Worm (Caenorhabditis elegans): ENCODE measurements around the gene clec-82.

The clec-82 gene

DNA sequence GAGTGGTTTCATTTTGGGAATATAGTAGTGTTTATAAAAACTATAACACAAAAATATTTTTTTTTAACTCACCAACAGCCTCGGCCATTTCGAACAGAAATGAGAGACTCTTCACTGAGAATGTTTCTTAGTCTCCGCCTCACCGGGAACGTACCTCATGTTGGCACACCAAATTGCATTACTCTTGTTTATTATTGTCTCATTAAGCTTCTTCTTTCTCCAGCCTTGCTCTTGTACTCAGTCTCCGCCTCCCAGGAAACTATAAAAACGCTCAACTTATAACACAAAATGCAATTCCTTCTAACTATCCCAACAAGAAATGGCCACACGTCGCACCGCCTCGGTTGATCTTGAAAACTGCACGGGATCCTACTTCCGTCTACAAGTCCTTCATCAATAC is 2.9 kb upstream of the clec-82 start, which contains the start of the genes Y54G2A.48 and pudl-1:
Gene Y54G2A.48, minus strand, starts transcription at position 101 of the 400 bp plus-strand sequence.
Gene pudl-1, plus strand, starts transcription at position 320 of the 400 bp plus-strand sequence.
- TF ChIP-seq ztf-29 (GFP tag; IDR thresholded peaks at IDR 0.05) = no peak
- no peak for TF ChIP-seq flt-1 (GFP tag; IDR thresholded peaks at IDR 0.05)
- TF ChIP-seq ref-1 (GFP tag; conservative IDR thresholded peaks at IDR 0.05) = no peak
- no peak for TF ChIP-seq klf-2 (GFP tag; conservative IDR thresholded peaks at IDR 0.05)
- TF ChIP-seq cog-1 (tag; optimal IDR thresholded peaks at IDR 0.05) = no peak
- no peak for TF ChIP-seq tab-1 (GFP tag; IDR thresholded peaks at IDR 0.05)
- TF ChIP-seq T22C8.4 (GFP tag; IDR thresholded peaks at IDR 0.05) = no peak
- no peak for TF ChIP-seq ztf-23 (GFP tag; IDR thresholded peaks at IDR 0.05)
- no peak for TF ChIP-seq med-1 (GFP tag; optimal IDR thresholded peaks at IDR 0.05; ENCODE audit: insufficient read depth)

ce11 chrIV:2834516-2834915 is 948 bp upstream of the clec-82 start, which contains the start of gene pudl-2:
pudl-2 (plus strand) TSS chrIV:2834816.
- no peak for TF ChIP-seq ref-1 (GFP tag; conservative IDR thresholded peaks at IDR 0.05)

DNA sequence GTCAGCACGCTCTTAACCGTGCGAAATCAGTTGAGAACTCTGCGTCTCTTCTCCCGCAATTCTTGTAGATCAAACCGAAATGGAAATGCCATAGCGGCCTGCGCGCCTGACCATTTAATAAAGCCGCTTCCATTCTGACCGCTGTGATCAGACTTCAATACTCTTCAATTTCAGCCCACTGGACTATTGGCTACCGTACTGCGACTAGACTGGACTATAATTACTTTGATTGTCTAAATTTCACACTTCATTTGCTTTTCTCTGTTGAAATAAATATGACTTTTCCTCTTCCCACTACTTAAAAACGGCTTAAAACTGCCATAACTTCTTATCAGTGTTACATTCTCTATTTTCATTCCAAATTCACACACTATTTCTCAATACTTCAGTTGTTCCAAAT is 2.8 kb downstream of the clec-82 start, which contains the start of gene Y54G2A.7:
Gene Y54G2A.7, plus strand, starts transcription at position 301 of the 400 bp plus-strand sequence.
- TF ChIP-seq cog-1 (tag; optimal IDR thresholded peaks at IDR 0.05) = no peak
- TF ChIP-seq flt-1 (GFP tag; IDR thresholded peaks at IDR 0.05) = no peak
- no peak for TF ChIP-seq ref-1 (GFP tag; conservative IDR thresholded peaks at IDR 0.05)
- TF ChIP-seq med-1 (GFP tag; optimal IDR thresholded peaks at IDR 0.05; ENCODE audit: insufficient read depth) = no peak
- no peak for TF ChIP-seq ztf-29 (GFP tag; IDR thresholded peaks at IDR 0.05)
- no peak for TF ChIP-seq klf-2 (GFP tag; conservative IDR thresholded peaks at IDR 0.05)
- TF ChIP-seq T22C8.4 (GFP tag; IDR thresholded peaks at IDR 0.05) = no peak
- TF ChIP-seq ztf-23 (GFP tag; IDR thresholded peaks at IDR 0.05) = no peak

ce11 chrIV:2841260-2841659 is 5.8 kb downstream of the clec-82 start, which contains the start of gene clec-83:
clec-83 (minus strand) TSS chrIV:2841472.
- TF ChIP-seq med-1 (GFP tag; optimal IDR thresholded peaks at IDR 0.05; ENCODE audit: insufficient read depth) = no peak
- TF ChIP-seq ztf-29 (GFP tag; IDR thresholded peaks at IDR 0.05) = no peak
- TF ChIP-seq T22C8.4 (GFP tag; IDR thresholded peaks at IDR 0.05) = no peak
- no peak for TF ChIP-seq flt-1 (GFP tag; IDR thresholded peaks at IDR 0.05)

- TF ChIP-seq cog-1 (tag; optimal IDR thresholded peaks at IDR 0.05) (no peak), ztf-23 (GFP tag; IDR thresholded peaks at IDR 0.05) (no peak), flt-1 (GFP tag; IDR thresholded peaks at IDR 0.05) (no peak), med-1 (GFP tag; optimal IDR thresholded peaks at IDR 0.05; ENCODE audit: insufficient read depth) (no peak), T22C8.4 (GFP tag; IDR thresholded peaks at IDR 0.05) (no peak), klf-2 (GFP tag; conservative IDR thresholded peaks at IDR 0.05) (no peak), ref-1 (GFP tag; conservative IDR thresholded peaks at IDR 0.05) (no peak), tab-1 (GFP tag; IDR thresholded peaks at IDR 0.05) (no peak), ztf-29 (GFP tag; IDR thresholded peaks at IDR 0.05) (no peak)
Observed at ce11 chrIV:2842162-2842561, 6.7 kb downstream of the clec-82 start, which contains the start of gene clec-84. clec-84 (plus strand) TSS chrIV:2842462.

ce11 chrIV:2843882-2844281 is 8.4 kb downstream of the clec-82 start, which contains the start of gene Y54G2A.15:
Y54G2A.15 (minus strand) TSS chrIV:2843982.
- no peak for TF ChIP-seq tab-1 (GFP tag; IDR thresholded peaks at IDR 0.05)
- no peak for TF ChIP-seq T22C8.4 (GFP tag; IDR thresholded peaks at IDR 0.05)
- TF ChIP-seq ztf-29 (GFP tag; IDR thresholded peaks at IDR 0.05) = no peak
- no peak for TF ChIP-seq ztf-23 (GFP tag; IDR thresholded peaks at IDR 0.05)

DNA sequence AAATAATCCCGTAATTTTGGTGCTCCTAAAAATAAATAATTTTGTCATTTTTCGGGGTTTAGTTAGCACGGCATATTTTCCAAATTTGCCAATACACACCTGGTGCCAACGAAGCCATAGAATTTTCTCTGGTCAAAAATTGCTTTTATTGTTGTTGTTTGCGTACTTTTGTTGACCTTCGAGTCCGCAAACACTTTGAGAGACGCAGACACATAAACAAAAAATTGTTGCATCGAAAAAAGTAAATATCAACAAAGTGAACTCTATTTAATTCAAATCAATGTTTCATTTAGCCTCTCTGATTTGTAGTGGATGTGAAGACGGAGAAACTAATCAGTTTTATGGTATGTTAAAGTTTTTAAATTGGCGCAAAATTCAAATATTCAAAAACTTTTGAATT is 10.8 kb downstream of the clec-82 start, which contains the start of gene Y54G2A.40:
Gene Y54G2A.40, plus strand, starts transcription at position 213 of the 400 bp plus-strand sequence.
- TF ChIP-seq klf-2 (GFP tag; conservative IDR thresholded peaks at IDR 0.05) (no peak), ztf-23 (GFP tag; IDR thresholded peaks at IDR 0.05) (no peak), flt-1 (GFP tag; IDR thresholded peaks at IDR 0.05) (no peak), ztf-29 (GFP tag; IDR thresholded peaks at IDR 0.05) (no peak), ref-1 (GFP tag; conservative IDR thresholded peaks at IDR 0.05) (no peak), tab-1 (GFP tag; IDR thresholded peaks at IDR 0.05) (no peak), cog-1 (tag; optimal IDR thresholded peaks at IDR 0.05) (no peak)

DNA sequence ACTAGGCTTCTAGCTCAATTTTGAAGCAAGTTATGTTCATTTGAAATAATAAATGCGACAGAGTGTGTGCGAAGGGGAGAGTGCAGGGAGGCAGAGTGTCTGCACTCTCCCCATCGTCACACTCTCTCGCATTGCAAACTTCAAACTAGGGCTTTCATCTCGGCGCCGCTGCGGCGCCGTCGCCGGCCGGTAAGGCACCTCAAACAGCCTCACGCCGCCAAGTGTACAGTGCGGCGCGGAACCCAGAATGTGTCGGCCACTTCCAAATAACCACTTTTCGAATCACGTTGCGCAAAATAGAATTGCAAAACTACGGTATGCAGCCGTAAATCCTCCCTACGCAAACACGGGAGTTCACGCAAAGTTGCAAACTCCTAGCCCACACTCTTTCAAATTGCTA is 13.8 kb downstream of the clec-82 start:
- no peak for TF ChIP-seq ztf-29 (GFP tag; IDR thresholded peaks at IDR 0.05)
- no peak for TF ChIP-seq ztf-23 (GFP tag; IDR thresholded peaks at IDR 0.05)
- no peak for TF ChIP-seq cog-1 (tag; optimal IDR thresholded peaks at IDR 0.05)
- no peak for TF ChIP-seq T22C8.4 (GFP tag; IDR thresholded peaks at IDR 0.05)
- TF ChIP-seq tab-1 (GFP tag; IDR thresholded peaks at IDR 0.05) = no peak
- no peak for TF ChIP-seq med-1 (GFP tag; optimal IDR thresholded peaks at IDR 0.05; ENCODE audit: insufficient read depth)
- no peak for TF ChIP-seq flt-1 (GFP tag; IDR thresholded peaks at IDR 0.05)
- no peak for TF ChIP-seq ref-1 (GFP tag; conservative IDR thresholded peaks at IDR 0.05)
- TF ChIP-seq klf-2 (GFP tag; conservative IDR thresholded peaks at IDR 0.05) = no peak

DNA sequence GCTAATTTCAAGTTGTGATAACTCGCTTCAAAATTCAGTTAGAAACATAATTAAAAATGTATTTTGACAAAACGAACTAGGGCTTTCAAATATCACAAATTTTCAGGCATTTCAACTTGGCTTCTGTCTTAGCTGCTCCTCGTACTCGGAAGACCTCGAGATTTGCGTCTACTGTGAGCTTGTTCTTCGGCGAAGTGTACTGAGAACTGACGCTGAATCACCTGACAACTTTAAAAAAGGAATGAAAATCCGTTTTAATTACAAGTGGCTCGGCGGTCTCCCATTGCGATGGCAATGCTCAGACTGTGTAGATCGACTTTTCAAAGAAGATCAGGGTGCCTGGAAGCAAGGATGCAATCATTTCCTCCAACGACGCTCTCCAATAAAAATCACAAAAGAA is 15.1 kb downstream of the clec-82 start, which contains the start of gene clec-85:
Gene clec-85, plus strand, starts transcription at position 301 of the 400 bp plus-strand sequence.
- no peak for TF ChIP-seq med-1 (GFP tag; optimal IDR thresholded peaks at IDR 0.05; ENCODE audit: insufficient read depth)
- no peak for TF ChIP-seq ztf-23 (GFP tag; IDR thresholded peaks at IDR 0.05)
- no peak for TF ChIP-seq cog-1 (tag; optimal IDR thresholded peaks at IDR 0.05)
- no peak for TF ChIP-seq klf-2 (GFP tag; conservative IDR thresholded peaks at IDR 0.05)
- no peak for TF ChIP-seq flt-1 (GFP tag; IDR thresholded peaks at IDR 0.05)
- TF ChIP-seq ref-1 (GFP tag; conservative IDR thresholded peaks at IDR 0.05) = no peak
- TF ChIP-seq ztf-29 (GFP tag; IDR thresholded peaks at IDR 0.05) = no peak
- TF ChIP-seq tab-1 (GFP tag; IDR thresholded peaks at IDR 0.05) = no peak
- TF ChIP-seq T22C8.4 (GFP tag; IDR thresholded peaks at IDR 0.05) = no peak

ce11 chrIV:2851625-2852024 is 16.2 kb downstream of the clec-82 start:
- TF ChIP-seq ref-1 (GFP tag; conservative IDR thresholded peaks at IDR 0.05) = no peak
- TF ChIP-seq ztf-23 (GFP tag; IDR thresholded peaks at IDR 0.05) = no peak
- no peak for TF ChIP-seq flt-1 (GFP tag; IDR thresholded peaks at IDR 0.05)
- no peak for TF ChIP-seq ztf-29 (GFP tag; IDR thresholded peaks at IDR 0.05)
- no peak for TF ChIP-seq T22C8.4 (GFP tag; IDR thresholded peaks at IDR 0.05)
- TF ChIP-seq med-1 (GFP tag; optimal IDR thresholded peaks at IDR 0.05; ENCODE audit: insufficient read depth) = no peak
- no peak for TF ChIP-seq klf-2 (GFP tag; conservative IDR thresholded peaks at IDR 0.05)
- TF ChIP-seq cog-1 (tag; optimal IDR thresholded peaks at IDR 0.05) = no peak
- TF ChIP-seq tab-1 (GFP tag; IDR thresholded peaks at IDR 0.05) = no peak
